Worm (Caenorhabditis elegans) whole organism, L1 larva: ENCODE measurements around the gene C29A12.1.
A peak's percentile ranks its signal among the peaks of the same experiment; 100 is the strongest.

ENCODE experiments used
- C16A3.4 ChIP-seq: fragments of 150-350 bp; optimal IDR thresholded peaks from 2 replicates; lab custom pipeline; 2014; ENCODE audit warnings: missing biosample characterization, missing genetic modification characterization
- F16B12.6 ChIP-seq: fragments of 150-350 bp; optimal IDR thresholded peaks from 2 replicates; lab custom pipeline; 2014; ENCODE audit warnings: missing biosample characterization, missing genetic modification characterization
- aha-1 ChIP-seq: fragments of 150-350 bp; optimal IDR thresholded peaks from 2 replicates; lab custom pipeline; 2014; ENCODE audit warnings: missing biosample characterization, missing genetic modification characterization
- blmp-1 ChIP-seq: fragments of 150-350 bp; optimal IDR thresholded peaks from 2 replicates; lab custom pipeline; 2014; ENCODE audit warnings: missing biosample characterization, missing genetic modification characterization
- ceh-82 ChIP-seq, 3 experiments: fragments of 150-350 bp in 1 of 3; sonication (generic microtip) in 2 of 3; optimal IDR thresholded peaks; 2 replicates each; lab custom pipeline; 2014 to 2017; ENCODE audit warnings: missing biosample characterization in 3 of 3, missing genetic modification characterization in 3 of 3
- ceh-90 ChIP-seq: sonication (generic microtip); optimal IDR thresholded peaks from 2 replicates; lab custom pipeline; 2016; ENCODE audit warnings: missing genetic modification characterization, missing compliant biosample characterization
- dpl-1 ChIP-seq, 3 experiments: fragments of 150-350 bp in 2 of 3; sonication (generic microtip) in 1 of 3; optimal IDR thresholded peaks; 2 replicates each; lab custom pipeline; 2014 to 2017; ENCODE audit warnings: missing biosample characterization in 3 of 3, missing genetic modification characterization in 3 of 3, missing genetic modification reagents in 3 of 3
- dsc-1 ChIP-seq: sonication (generic microtip); optimal IDR thresholded peaks from 2 replicates; lab custom pipeline; 2016; ENCODE audit warnings: mild to moderate bottlenecking, missing genetic modification characterization, missing compliant biosample characterization
- efl-1 ChIP-seq, 4 experiments: fragments of 150-350 bp; optimal IDR thresholded peaks in 3 of 4; peaks in 1 of 4; 1 replicate in 1 of 4; 2 replicates in 3 of 4; lab custom pipeline; 2014; ENCODE audit warnings: missing biosample characterization in 2 of 4, missing genetic modification characterization in 2 of 4, missing genetic modification reagents in 2 of 4
- efl-3 ChIP-seq: fragments of 200-800 bp; sonication (Bioruptor generic); optimal IDR thresholded peaks from 2 replicates; lab custom pipeline; 2018; ENCODE audit warnings: mild to moderate bottlenecking, missing genetic modification characterization, missing compliant biosample characterization
- egl-13 ChIP-seq: sonication (generic microtip); optimal IDR thresholded peaks from 2 replicates; lab custom pipeline; 2016; ENCODE audit warnings: missing genotype, missing genetic modification reagents, missing genetic modification characterization, missing compliant biosample characterization
- egl-27 ChIP-seq, 2 experiments: fragments of 150-350 bp in 1 of 2; sonication (generic microtip); optimal IDR thresholded peaks; 3 replicates each; lab custom pipeline; 2017 to 2018; ENCODE audit warnings: missing biosample characterization in 2 of 2, missing genetic modification characterization in 2 of 2, missing genetic modification reagents in 2 of 2
- ets-5 ChIP-seq: fragments of 200-800 bp; sonication (Bioruptor generic); IDR thresholded peaks from 2 replicates; pipeline ENCODE4 v1.3.6; 2022; ENCODE audit warnings: missing genetic modification characterization, missing compliant biosample characterization
- fkh-10 ChIP-seq: sonication (generic microtip); optimal IDR thresholded peaks from 2 replicates; lab custom pipeline; 2017; ENCODE audit warnings: missing biosample characterization, missing genetic modification reagents, missing genetic modification characterization
- fkh-8 ChIP-seq: sonication (generic microtip); optimal IDR thresholded peaks from 2 replicates; lab custom pipeline; 2016; ENCODE audit warnings: mild to moderate bottlenecking, missing genetic modification characterization, missing compliant biosample characterization
- grh-1 ChIP-seq: fragments of 200-800 bp; sonication (Bioruptor generic); IDR thresholded peaks from 2 replicates; pipeline ENCODE4 v1.3.6; 2022; ENCODE audit warnings: missing genetic modification reagents, missing genetic modification characterization, missing compliant biosample characterization
- hlh-17 ChIP-seq: fragments of 200-800 bp; sonication (Bioruptor generic); optimal IDR thresholded peaks from 2 replicates; lab custom pipeline; 2018; ENCODE audit warnings: missing genetic modification characterization, mild to moderate bottlenecking, missing compliant biosample characterization, moderate library complexity, borderline replicate concordance
- isw-1 ChIP-seq: fragments of 200-800 bp; sonication (Bioruptor generic); IDR thresholded peaks from 2 replicates; pipeline ENCODE4 v1.3.6; 2022; ENCODE audit warnings: missing genetic modification characterization, missing compliant biosample characterization
- jun-1 ChIP-seq: fragments of 150-350 bp; optimal IDR thresholded peaks from 2 replicates; lab custom pipeline; 2014; ENCODE audit warnings: missing biosample characterization, missing genetic modification reagents, missing genetic modification characterization
- lin-13 ChIP-seq: fragments of 150-350 bp; optimal IDR thresholded peaks from 2 replicates; lab custom pipeline; 2014; ENCODE audit warnings: missing biosample characterization, missing genetic modification reagents, missing genetic modification characterization
- lin-14 ChIP-seq: fragments of 200-800 bp; sonication (Bioruptor generic); optimal IDR thresholded peaks from 2 replicates; lab custom pipeline; 2018; ENCODE audit warnings: mild to moderate bottlenecking, missing genetic modification characterization, moderate library complexity, missing compliant biosample characterization
- lin-35 ChIP-seq, 2 experiments: fragments of 150-350 bp; optimal IDR thresholded peaks; 2 replicates each; lab custom pipeline; 2014; ENCODE audit warnings: missing biosample characterization in 2 of 2, missing genetic modification characterization in 2 of 2, missing genetic modification reagents in 2 of 2
- mdl-1 ChIP-seq, 2 experiments: fragments of 150-350 bp; optimal IDR thresholded peaks; 2 replicates each; lab custom pipeline; 2014 to 2017; ENCODE audit warnings: missing biosample characterization in 2 of 2, missing genetic modification characterization in 2 of 2, inconsistent platforms in 1 of 2
- mep-1 ChIP-seq: fragments of 150-350 bp; optimal IDR thresholded peaks from 2 replicates; lab custom pipeline; 2014; ENCODE audit warnings: missing biosample characterization, missing genetic modification characterization
- nhr-11 ChIP-seq: fragments of 150-350 bp; optimal IDR thresholded peaks from 2 replicates; lab custom pipeline; 2014; ENCODE audit warnings: missing biosample characterization, missing genetic modification characterization
- nhr-12 ChIP-seq: sonication (generic microtip); optimal IDR thresholded peaks from 2 replicates; lab custom pipeline; 2017; ENCODE audit warnings: missing biosample characterization, missing genetic modification characterization
- nhr-28 ChIP-seq: fragments of 150-350 bp; optimal IDR thresholded peaks from 2 replicates; lab custom pipeline; 2014; ENCODE audit warnings: missing biosample characterization, missing genetic modification characterization
- nhr-90 ChIP-seq: sonication (generic microtip); optimal IDR thresholded peaks from 2 replicates; lab custom pipeline; 2016; ENCODE audit warnings: mild to moderate bottlenecking, missing genetic modification characterization, missing compliant biosample characterization; ENCODE audit not compliant: poor library complexity
- pag-3 ChIP-seq: sonication (generic microtip); optimal IDR thresholded peaks from 2 replicates; lab custom pipeline; 2017; ENCODE audit warnings: missing genetic modification characterization, mild to moderate bottlenecking, missing compliant biosample characterization, antibody characterized with exemption, borderline replicate concordance; ENCODE audit not compliant: insufficient read depth
- pax-3 ChIP-seq: fragments of 200-800 bp; sonication (Bioruptor generic); optimal IDR thresholded peaks from 2 replicates; lab custom pipeline; 2018; ENCODE audit warnings: mild to moderate bottlenecking, missing genetic modification characterization, moderate library complexity, missing compliant biosample characterization
- skn-1 ChIP-seq: fragments of 150-350 bp; optimal IDR thresholded peaks from 2 replicates; lab custom pipeline; 2014; ENCODE audit warnings: missing biosample characterization, missing genetic modification characterization
- snu-23 ChIP-seq: sonication (generic microtip); optimal IDR thresholded peaks from 2 replicates; lab custom pipeline; 2016; ENCODE audit warnings: missing genetic modification characterization, missing compliant biosample characterization
- sptf-1 ChIP-seq: fragments of 150-350 bp; optimal IDR thresholded peaks from 2 replicates; lab custom pipeline; 2014; ENCODE audit warnings: missing biosample characterization, missing genetic modification characterization
- sup-37 ChIP-seq: fragments of 200-800 bp; sonication (Bioruptor generic); optimal IDR thresholded peaks from 2 replicates; lab custom pipeline; 2018; ENCODE audit warnings: mild to moderate bottlenecking, missing genetic modification characterization, missing compliant biosample characterization
- swsn-7 ChIP-seq: sonication (generic microtip); optimal IDR thresholded peaks from 2 replicates; lab custom pipeline; 2016; ENCODE audit warnings: missing genetic modification characterization, missing compliant biosample characterization
- tbx-2 ChIP-seq: sonication (generic microtip); optimal IDR thresholded peaks from 2 replicates; lab custom pipeline; 2016; ENCODE audit warnings: missing genetic modification characterization, missing compliant biosample characterization
- unc-130 ChIP-seq: fragments of 150-350 bp; optimal IDR thresholded peaks from 2 replicates; lab custom pipeline; 2017; ENCODE audit warnings: missing biosample characterization, missing genetic modification characterization, inconsistent platforms
- unc-62 ChIP-seq: fragments of 150-350 bp; optimal IDR thresholded peaks from 2 replicates; lab custom pipeline; 2014; ENCODE audit warnings: missing biosample characterization, missing genetic modification reagents, missing genetic modification characterization
- unc-98 ChIP-seq: fragments of 200-800 bp; sonication (Bioruptor generic); IDR thresholded peaks from 2 replicates; pipeline ENCODE4 v1.3.6; 2022; ENCODE audit warnings: missing genetic modification characterization, missing compliant biosample characterization
- xbp-1 ChIP-seq: sonication (generic microtip); optimal IDR thresholded peaks from 2 replicates; lab custom pipeline; 2016; ENCODE audit warnings: missing genetic modification characterization, missing compliant biosample characterization
- ztf-11 ChIP-seq, 2 experiments: sonication (generic microtip); optimal IDR thresholded peaks; 2 replicates each; lab custom pipeline; 2016 to 2017; ENCODE audit warnings: missing genetic modification characterization in 2 of 2, missing biosample characterization in 1 of 2, missing compliant biosample characterization in 1 of 2
- ztf-4 ChIP-seq: fragments of 150-350 bp; optimal IDR thresholded peaks from 2 replicates; lab custom pipeline; 2014; ENCODE audit warnings: missing biosample characterization, missing genetic modification characterization

Gene C29A12.1

DNA sequence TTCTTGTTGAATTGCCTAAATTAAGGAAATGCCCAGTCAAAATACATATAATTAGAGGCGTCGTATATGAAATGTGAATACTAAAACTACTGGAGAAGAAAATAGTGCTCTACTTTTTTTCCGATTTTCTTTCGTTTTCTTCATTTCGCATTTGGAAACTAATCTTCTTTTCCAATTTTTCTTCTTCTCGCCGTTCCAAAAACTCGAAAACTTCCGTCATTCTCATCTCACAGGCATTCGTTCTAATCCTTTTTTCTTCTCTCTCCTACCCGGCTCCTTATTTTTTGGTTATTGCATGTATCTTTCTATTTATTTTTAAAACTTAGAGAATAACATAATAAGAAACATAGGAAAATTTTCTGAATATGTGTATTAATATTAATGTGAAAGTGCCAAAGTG lies 19.6 kb upstream of the C29A12.1 start:
- no peak for TF ChIP-seq sup-37 (GFP tag; lab: Kevin White, UChicago)
- TF ChIP-seq sptf-1 = no peak
- no peak for TF ChIP-seq xbp-1 (tag; lab: Kevin White, UChicago)
- TF ChIP-seq F16B12.6 (tag; lab: Kevin White, UChicago) = no peak
- TF ChIP-seq grh-1 (GFP tag; lab: Robert Waterston, UW) = no peak
- no peak for TF ChIP-seq ztf-4
- no peak for TF ChIP-seq hlh-17 (GFP tag; lab: Kevin White, UChicago)
- no peak for TF ChIP-seq efl-1 (optimal IDR thresholded peaks at IDR 0.05; lab: Kevin White, UChicago)
- TF ChIP-seq efl-1 (GFP tag; optimal IDR thresholded peaks at IDR 0.05 in 1 of 2; lab: Kevin White, UChicago) = no peak
- TF ChIP-seq C16A3.4 = no peak
- TF ChIP-seq lin-35 (GFP tag; optimal IDR thresholded peaks at IDR 0.05; lab: Kevin White, UChicago) = no peak
- TF ChIP-seq isw-1 (GFP tag; lab: Robert Waterston, UW) = no peak
- no peak for TF ChIP-seq aha-1 (tag; lab: Kevin White, UChicago)
- TF ChIP-seq fkh-8 = no peak

DNA sequence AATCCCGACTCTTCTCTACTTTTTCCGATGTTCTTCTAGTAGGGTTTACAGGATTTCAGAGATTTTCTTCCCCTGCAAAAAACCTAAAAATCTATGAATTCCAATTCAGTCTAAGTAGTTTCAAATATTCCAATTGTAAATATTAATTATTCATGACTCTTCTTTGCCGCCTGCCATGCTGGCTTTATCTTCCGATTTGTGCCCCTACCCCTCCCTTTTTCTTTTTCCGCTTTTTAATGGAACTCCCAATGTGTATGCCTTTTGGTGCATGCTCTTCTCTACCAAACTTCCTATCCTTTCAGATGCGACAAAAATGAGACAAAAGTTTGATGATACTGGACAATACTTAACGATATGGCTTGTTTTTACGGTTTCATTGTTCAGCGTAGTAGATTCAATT lies 11.4 kb upstream of the C29A12.1 start, which contains the start of gene nrx-1:
Gene nrx-1, plus strand, starts transcription at position 301 of the 400 bp plus-strand sequence.
- TF ChIP-seq ceh-90 (no peak), dsc-1 (no peak), tbx-2 (tag; lab: Kevin White, UChicago) (no peak), grh-1 (GFP tag; lab: Robert Waterston, UW) (no peak), egl-13 (tag; lab: Kevin White, UChicago) (no peak), lin-35 (GFP tag; optimal IDR thresholded peaks at IDR 0.05; lab: Kevin White, UChicago) (no peak), pax-3 (tag; lab: Kevin White, UChicago) (no peak), hlh-17 (GFP tag; lab: Kevin White, UChicago) (no peak), lin-13 (GFP tag; lab: Kevin White, UChicago) (no peak), blmp-1 (tag; lab: Kevin White, UChicago) (no peak), mep-1 (tag; lab: Kevin White, UChicago) (no peak), egl-27 (tag; optimal IDR thresholded peaks at IDR 0.05; lab: Kevin White, UChicago) (no peak)

DNA sequence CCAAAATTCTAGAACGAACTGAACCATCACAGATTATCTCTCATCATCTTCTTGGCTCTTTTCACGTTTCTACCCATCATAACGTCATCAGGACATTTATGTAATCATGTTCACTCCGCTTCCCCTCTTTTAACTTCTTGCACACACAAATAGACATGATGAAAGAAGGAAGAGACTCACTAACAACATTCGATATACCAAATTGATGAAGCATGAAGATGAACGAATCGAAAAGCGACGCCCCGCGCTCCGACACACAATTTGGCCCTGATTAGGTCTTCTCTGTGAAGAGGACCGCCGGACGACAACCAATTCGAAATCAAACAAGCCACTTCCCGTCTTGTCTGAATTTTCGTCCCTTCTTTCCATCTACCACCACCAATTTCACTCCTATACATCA lies 5.2 kb upstream of the C29A12.1 start:
- no peak for TF ChIP-seq ztf-4
- TF ChIP-seq lin-14 (GFP tag; lab: Kevin White, UChicago) = peak; percentile 52

DNA sequence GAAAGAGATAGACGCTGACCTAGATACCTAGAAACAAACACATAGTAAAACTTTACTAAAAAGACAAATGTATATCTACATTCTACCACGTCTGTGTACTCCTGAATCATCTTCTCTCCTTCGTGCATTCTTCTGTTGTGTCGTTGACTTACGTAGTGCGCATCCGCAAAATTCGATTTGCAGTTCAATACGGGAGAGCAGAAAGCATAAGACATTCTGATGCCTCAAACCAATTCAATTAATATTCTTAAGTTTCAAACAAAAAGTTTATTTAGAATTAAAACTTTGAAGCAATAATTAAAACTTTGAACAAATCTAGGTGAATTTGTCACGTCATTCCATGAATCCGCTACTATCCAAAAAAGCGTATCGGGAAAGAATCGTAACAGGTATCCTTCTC lies 3.5 kb upstream of the C29A12.1 start:
- TF ChIP-seq fkh-10 (GFP tag; lab: Kevin White, UChicago) (peak; percentile 30), lin-14 (GFP tag; lab: Kevin White, UChicago) (peak; percentile 15), jun-1 (tag; lab: Kevin White, UChicago) (no peak)

DNA sequence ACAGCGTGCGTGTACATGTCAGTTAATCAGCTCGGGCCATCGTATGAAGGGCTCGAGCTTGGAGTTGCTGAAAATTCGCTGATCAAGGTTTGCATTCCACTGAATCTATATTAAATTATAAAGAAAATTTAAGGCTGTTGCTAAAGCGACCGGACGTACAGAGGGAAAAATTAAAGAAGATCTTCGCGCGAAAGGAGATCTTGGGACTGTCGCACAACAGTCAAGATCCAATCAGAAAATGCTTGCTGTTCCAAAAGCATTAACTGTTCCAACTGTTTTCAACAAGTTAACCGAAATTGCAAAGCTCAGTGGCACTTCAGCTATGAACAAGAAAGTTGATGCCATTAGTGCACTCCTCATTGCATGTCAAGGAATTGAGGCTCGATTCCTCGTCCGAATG lies 1.0 kb upstream of the C29A12.1 start:
- no peak for TF ChIP-seq swsn-7
- TF ChIP-seq nhr-12 (tag; lab: Kevin White, UChicago) = no peak
- no peak for TF ChIP-seq unc-98 (GFP tag; lab: Robert Waterston, UW)
- TF ChIP-seq, all 84 proteins: peak for 0

DNA sequence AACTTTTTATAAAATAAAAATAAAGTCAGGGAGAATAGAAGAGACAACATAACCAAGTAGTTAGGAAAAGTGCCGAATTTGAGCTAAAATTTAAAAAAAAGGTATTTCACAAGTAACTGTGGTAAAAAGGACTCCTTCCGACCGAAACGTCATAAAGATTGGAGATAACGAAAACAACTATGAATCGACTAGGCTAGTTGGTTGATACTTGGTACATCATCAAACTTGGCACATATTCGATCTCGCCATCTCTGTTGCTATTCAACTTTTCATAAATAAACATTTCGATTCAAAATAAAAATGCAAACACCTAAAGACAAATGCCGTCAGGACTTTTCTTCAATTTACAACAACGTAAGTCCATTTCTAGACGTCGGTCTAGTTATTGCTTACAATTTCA lies 1.5 kb downstream of the C29A12.1 start, which contains the start of gene C29A12.22:
Gene C29A12.22, plus strand, starts transcription at position 301 of the 400 bp plus-strand sequence.
- no peak for TF ChIP-seq nhr-90
- no peak for TF ChIP-seq dsc-1
- no peak for TF ChIP-seq ceh-82 (tag; optimal IDR thresholded peaks at IDR 0.05; lab: Kevin White, UChicago)
- TF ChIP-seq mdl-1 (tag; optimal IDR thresholded peaks at IDR 0.05; lab: Kevin White, UChicago) = no peak
- TF ChIP-seq ztf-11 (tag; optimal IDR thresholded peaks at IDR 0.05; lab: Kevin White, UChicago) = no peak
- no peak for TF ChIP-seq dpl-1 (GFP tag; optimal IDR thresholded peaks at IDR 0.05; lab: Kevin White, UChicago)
- no peak for TF ChIP-seq hlh-17 (GFP tag; lab: Kevin White, UChicago)
- no peak for TF ChIP-seq efl-3 (GFP tag; lab: Kevin White, UChicago)
- TF ChIP-seq nhr-11 (tag; lab: Kevin White, UChicago) = no peak
- no peak for TF ChIP-seq pag-3 (tag; lab: Kevin White, UChicago)
- TF ChIP-seq lin-14 (GFP tag; lab: Kevin White, UChicago) = no peak
- no peak for TF ChIP-seq snu-23 (GFP tag; lab: Kevin White, UChicago)
- no peak for TF ChIP-seq tbx-2 (tag; lab: Kevin White, UChicago)
- TF ChIP-seq unc-62 (GFP tag; lab: Kevin White, UChicago) = no peak
- TF ChIP-seq skn-1 (tag; lab: Kevin White, UChicago) = no peak
- TF ChIP-seq nhr-28 (tag; lab: Kevin White, UChicago) = no peak
- TF ChIP-seq unc-130 (tag; lab: Kevin White, UChicago) = no peak
- TF ChIP-seq ets-5 = no peak
- TF ChIP-seq jun-1 (tag; lab: Kevin White, UChicago) = no peak
- TF ChIP-seq fkh-10 (GFP tag; lab: Kevin White, UChicago) = no peak
- TF ChIP-seq, all 84 proteins: peak for 0
